Worm (Caenorhabditis elegans) whole organism, late embryonic: Measurements from ENCODE around the gene F08F8.10.
A peak's percentile ranks its signal among the peaks of the same experiment; 100 is the strongest.

ENCODE experiments used
- C08G9.2 ChIP-seq: sonication (generic microtip); optimal IDR thresholded peaks from 2 replicates; lab custom pipeline; 2016; ENCODE audit warnings: mild to moderate bottlenecking, missing genetic modification characterization, moderate library complexity, missing compliant biosample characterization
- K02D7.2 ChIP-seq: sonication (generic microtip); optimal IDR thresholded peaks from 2 replicates; lab custom pipeline; 2017; ENCODE audit warnings: mild to moderate bottlenecking, missing genetic modification characterization, missing compliant biosample characterization
- K09A11.1 ChIP-seq: sonication (generic microtip); optimal IDR thresholded peaks from 2 replicates; lab custom pipeline; 2017; ENCODE audit warnings: antibody characterized with exemption, mild to moderate bottlenecking, missing genetic modification characterization, missing compliant biosample characterization; ENCODE audit not compliant: insufficient read depth
- Y22D7AL.16 ChIP-seq: sonication (generic microtip); optimal IDR thresholded peaks from 2 replicates; lab custom pipeline; 2016; ENCODE audit warnings: missing genetic modification characterization, missing compliant biosample characterization
- ahr-1 ChIP-seq: sonication (generic microtip); optimal IDR thresholded peaks from 2 replicates; lab custom pipeline; 2016; ENCODE audit warnings: missing genetic modification characterization, missing compliant biosample characterization
- ama-1 ChIP-seq: fragments of 150-350 bp; optimal IDR thresholded peaks from 2 replicates; lab custom pipeline; 2014
- ceh-14 ChIP-seq: sonication (generic microtip); optimal IDR thresholded peaks from 2 replicates; lab custom pipeline; 2016; ENCODE audit warnings: missing genotype, missing genetic modification characterization, missing compliant biosample characterization
- ceh-18 ChIP-seq: sonication (generic microtip); optimal IDR thresholded peaks from 2 replicates; lab custom pipeline; 2016; ENCODE audit warnings: missing genetic modification characterization, missing compliant biosample characterization
- ceh-22 ChIP-seq: sonication (generic microtip); optimal IDR thresholded peaks from 2 replicates; lab custom pipeline; 2017; ENCODE audit warnings: missing biosample characterization, missing genetic modification characterization
- ceh-24 ChIP-seq: sonication (generic microtip); optimal IDR thresholded peaks from 2 replicates; lab custom pipeline; 2016; ENCODE audit warnings: mild to moderate bottlenecking, missing genetic modification characterization, missing compliant biosample characterization
- ceh-31 ChIP-seq: sonication (generic microtip); optimal IDR thresholded peaks from 2 replicates; lab custom pipeline; 2016; ENCODE audit warnings: missing genetic modification characterization, missing compliant biosample characterization
- ceh-45 ChIP-seq: fragments of 200-800 bp; sonication (Bioruptor generic); IDR thresholded peaks from 2 replicates; pipeline ENCODE4 v1.3.6; 2022; ENCODE audit warnings: missing genetic modification reagents, missing genetic modification characterization, missing compliant biosample characterization
- ceh-48 ChIP-seq: sonication (generic microtip); optimal IDR thresholded peaks from 2 replicates; lab custom pipeline; 2016; ENCODE audit warnings: missing genetic modification characterization, inconsistent platforms, missing compliant biosample characterization
- ceh-9 ChIP-seq: sonication (generic microtip); optimal IDR thresholded peaks from 2 replicates; lab custom pipeline; 2016; ENCODE audit warnings: mild to moderate bottlenecking, missing genetic modification characterization, inconsistent platforms, missing compliant biosample characterization
- che-1 ChIP-seq: sonication (generic microtip); optimal IDR thresholded peaks from 2 replicates; lab custom pipeline; 2016; ENCODE audit warnings: mild to moderate bottlenecking, missing genetic modification characterization, missing compliant biosample characterization
- elt-2 ChIP-seq: sonication (generic microtip); optimal IDR thresholded peaks from 2 replicates; lab custom pipeline; 2016; ENCODE audit warnings: missing genetic modification reagents, missing genetic modification characterization, missing compliant biosample characterization
- elt-4 ChIP-seq: sonication (generic microtip); optimal IDR thresholded peaks from 2 replicates; lab custom pipeline; 2016; ENCODE audit warnings: missing genetic modification characterization, missing compliant biosample characterization
- ets-4 ChIP-seq: sonication (generic microtip); optimal IDR thresholded peaks from 2 replicates; lab custom pipeline; 2016; ENCODE audit warnings: missing genetic modification characterization, missing compliant biosample characterization
- fkh-6 ChIP-seq: sonication (generic microtip); optimal IDR thresholded peaks from 2 replicates; lab custom pipeline; 2016; ENCODE audit warnings: missing genetic modification characterization, missing compliant biosample characterization
- hlh-13 ChIP-seq: fragments of 200-800 bp; sonication (Bioruptor generic); optimal IDR thresholded peaks from 2 replicates; lab custom pipeline; 2018; ENCODE audit warnings: mild to moderate bottlenecking, missing genetic modification characterization, missing compliant biosample characterization
- hlh-6 ChIP-seq: sonication (generic microtip); optimal IDR thresholded peaks from 2 replicates; lab custom pipeline; 2016; ENCODE audit warnings: missing genotype, missing genetic modification characterization, missing compliant biosample characterization
- hlh-8 ChIP-seq: sonication (generic microtip); optimal IDR thresholded peaks from 2 replicates; lab custom pipeline; 2016; ENCODE audit warnings: missing genotype, missing genetic modification characterization, missing compliant biosample characterization
- lim-6 ChIP-seq: sonication (generic microtip); optimal IDR thresholded peaks from 2 replicates; lab custom pipeline; 2016; ENCODE audit warnings: missing genetic modification characterization, missing compliant biosample characterization
- lin-11 ChIP-seq: fragments of 200-800 bp; sonication (Bioruptor generic); optimal IDR thresholded peaks from 2 replicates; lab custom pipeline; 2018; ENCODE audit warnings: mild to moderate bottlenecking, missing genetic modification characterization, missing compliant biosample characterization
- nfya-1 ChIP-seq: sonication (generic microtip); optimal IDR thresholded peaks from 2 replicates; lab custom pipeline; 2017; ENCODE audit warnings: missing genetic modification characterization, mild to moderate bottlenecking, missing compliant biosample characterization, antibody characterized with exemption, moderate library complexity
- npax-4 ChIP-seq: sonication (generic microtip); optimal IDR thresholded peaks from 2 replicates; lab custom pipeline; 2016; ENCODE audit warnings: missing genetic modification characterization, missing compliant biosample characterization
- odd-2 ChIP-seq: sonication (generic microtip); optimal IDR thresholded peaks from 2 replicates; lab custom pipeline; 2017; ENCODE audit warnings: antibody characterized with exemption, mild to moderate bottlenecking, missing genetic modification characterization, missing compliant biosample characterization
- pag-3 ChIP-seq: sonication (generic microtip); optimal IDR thresholded peaks from 2 replicates; lab custom pipeline; 2016; ENCODE audit warnings: missing compliant biosample characterization, missing genetic modification characterization, borderline replicate concordance
- pax-1 ChIP-seq: fragments of 150-350 bp; optimal IDR thresholded peaks from 2 replicates; lab custom pipeline; 2014; ENCODE audit warnings: missing biosample characterization, missing genetic modification characterization
- pha-2 ChIP-seq: sonication (generic microtip); optimal IDR thresholded peaks from 2 replicates; lab custom pipeline; 2017; ENCODE audit warnings: mild to moderate bottlenecking, missing genetic modification characterization, missing compliant biosample characterization
- pha-4 ChIP-seq: fragments of 150-350 bp; optimal IDR thresholded peaks from 2 replicates; lab custom pipeline; 2018; ENCODE audit warnings: missing biosample characterization, missing genetic modification reagents, missing genetic modification characterization
- pqm-1 ChIP-seq: sonication (generic microtip); optimal IDR thresholded peaks from 2 replicates; lab custom pipeline; 2016; ENCODE audit warnings: missing genetic modification characterization, missing compliant biosample characterization
- pros-1 ChIP-seq: fragments of 150-350 bp; optimal IDR thresholded peaks from 2 replicates; lab custom pipeline; 2014; ENCODE audit warnings: missing biosample characterization, missing genetic modification reagents, missing genetic modification characterization
- ref-2 ChIP-seq: sonication (generic microtip); optimal IDR thresholded peaks from 2 replicates; lab custom pipeline; 2016; ENCODE audit warnings: missing genetic modification characterization, missing compliant biosample characterization
- rnt-1 ChIP-seq: sonication (generic microtip); optimal IDR thresholded peaks from 2 replicates; lab custom pipeline; 2016; ENCODE audit warnings: missing genetic modification characterization, missing compliant biosample characterization
- sox-4 ChIP-seq: sonication (generic microtip); optimal IDR thresholded peaks from 2 replicates; lab custom pipeline; 2017; ENCODE audit warnings: mild to moderate bottlenecking, missing genetic modification characterization, inconsistent platforms, missing compliant biosample characterization
- syd-9 ChIP-seq: sonication (generic microtip); optimal IDR thresholded peaks from 2 replicates; lab custom pipeline; 2016; ENCODE audit warnings: mild to moderate bottlenecking, missing genetic modification characterization, moderate library complexity, missing compliant biosample characterization
- tbx-2 ChIP-seq: sonication (generic microtip); optimal IDR thresholded peaks from 2 replicates; lab custom pipeline; 2016; ENCODE audit warnings: missing genetic modification characterization, missing compliant biosample characterization
- unc-42 ChIP-seq: sonication (generic microtip); optimal IDR thresholded peaks from 2 replicates; lab custom pipeline; 2016; ENCODE audit warnings: missing genotype, missing genetic modification characterization, missing compliant biosample characterization
- zip-5 ChIP-seq: sonication (generic microtip); optimal IDR thresholded peaks from 2 replicates; lab custom pipeline; 2016; ENCODE audit warnings: missing genetic modification characterization, missing compliant biosample characterization
- ztf-16 ChIP-seq: sonication (generic microtip); optimal IDR thresholded peaks from 2 replicates; lab custom pipeline; 2017; ENCODE audit warnings: missing genetic modification characterization, missing compliant biosample characterization

F08F8.10 gene

DNA sequence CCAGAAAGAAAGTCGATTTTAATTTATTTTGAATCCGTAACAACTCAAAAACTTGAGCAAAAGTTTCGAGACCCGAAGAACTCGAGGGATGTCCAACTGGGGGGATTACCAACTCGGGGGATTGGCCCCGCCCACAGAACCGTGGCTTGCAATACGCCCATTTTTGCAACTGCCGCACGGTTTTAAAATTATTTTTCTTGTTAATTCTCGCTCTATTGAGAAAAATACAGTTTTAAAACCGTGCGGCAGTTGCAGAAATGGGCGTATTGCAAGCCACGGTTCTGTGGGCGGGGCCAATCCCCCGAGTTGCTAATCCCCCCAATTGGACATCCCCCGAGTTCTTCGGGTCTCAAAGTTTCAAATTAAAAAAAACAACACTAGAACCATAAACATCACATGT lies 29.3 kb upstream of the F08F8.10 start:
- peak; percentile 27 for TF ChIP-seq tbx-2 (tag; lab: Kevin White, UChicago)

DNA sequence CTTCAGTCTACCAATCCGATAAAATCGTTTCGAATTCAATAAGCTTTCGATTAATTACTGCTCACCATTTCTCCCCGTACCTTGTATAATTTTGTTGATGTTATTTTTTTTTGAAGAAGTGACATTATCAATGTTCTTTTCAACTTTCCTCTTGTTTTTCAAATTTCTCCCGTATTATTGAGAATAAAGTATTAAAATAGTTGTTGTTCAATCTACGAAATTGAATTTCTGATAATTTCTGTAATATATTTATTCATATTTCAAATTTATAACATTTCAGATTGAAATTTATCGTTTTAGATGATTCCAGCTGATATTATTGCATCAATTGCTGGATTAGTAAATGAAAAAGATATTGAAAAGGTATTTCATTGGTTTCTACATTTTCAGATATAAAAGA lies 28.7 kb upstream of the F08F8.10 start, which contains the start of gene trd-1:
Gene trd-1 (plus strand): TSS at position 301 of the 400 bp plus-strand sequence.
- no peak for TF ChIP-seq pag-3 (tag; lab: Kevin White, UChicago)

- TF ChIP-seq C08G9.2 (tag; lab: Kevin White, UChicago), result no peak
- TF ChIP-seq hlh-6 (tag; lab: Kevin White, UChicago), result no peak
- TF ChIP-seq lim-6 (tag; lab: Kevin White, UChicago), result no peak
- TF ChIP-seq elt-2 (tag; lab: Kevin White, UChicago), result no peak
- no peak for TF ChIP-seq ceh-45 (GFP tag; lab: Robert Waterston, UW)
- no peak for TF ChIP-seq ceh-48 (tag; lab: Kevin White, UChicago)
- TF ChIP-seq syd-9, result no peak
- no peak for TF ChIP-seq che-1 (tag; lab: Kevin White, UChicago)
- TF ChIP-seq ceh-22 (tag; lab: Kevin White, UChicago), result no peak
- no peak for TF ChIP-seq K09A11.1 (tag; lab: Kevin White, UChicago)
- TF ChIP-seq tbx-2 (tag; lab: Kevin White, UChicago), result no peak
- no peak for TF ChIP-seq ahr-1
- no peak for TF ChIP-seq Y22D7AL.16 (tag; lab: Kevin White, UChicago)
- TF ChIP-seq pha-4 (tag; lab: Kevin White, UChicago), result no peak
- TF ChIP-seq pros-1 (tag; lab: Kevin White, UChicago), result no peak
Measured at ce11 chrIII:7383733-7384132, 26.5 kb upstream of the F08F8.10 start, which contains the start of gene tbp-1. Gene tbp-1, plus strand, starts transcription at chrIII:7384033.

ce11 chrIII:7381546-7382171 lies 24.5 kb upstream of the F08F8.10 start, which contains the start of the genes hmg-4 and T20B12.3:
Gene hmg-4, minus strand, starts transcription at chrIII:7381596.
Gene T20B12.3, plus strand, starts transcription at chrIII:7382115.
- peak; percentile 38 for TF ChIP-seq ceh-31 (tag; lab: Kevin White, UChicago)
- TF ChIP-seq syd-9, result no peak
- peak; percentile 44 for TF ChIP-seq nfya-1 (tag; lab: Kevin White, UChicago)
- peak; percentile 16 for TF ChIP-seq unc-42 (tag; lab: Kevin White, UChicago)
- TF ChIP-seq, all 69 proteins: peak for 3

ce11 chrIII:7380120-7380519 lies 22.9 kb upstream of the F08F8.10 start:
- TF ChIP-seq sox-4 (tag; lab: Kevin White, UChicago) (no peak), ref-2 (tag; lab: Kevin White, UChicago) (no peak), nfya-1 (tag; lab: Kevin White, UChicago) (no peak), hlh-6 (tag; lab: Kevin White, UChicago) (no peak), ceh-14 (tag; lab: Kevin White, UChicago) (no peak), pha-4 (tag; lab: Kevin White, UChicago) (no peak), rnt-1 (tag; lab: Kevin White, UChicago) (no peak), ceh-18 (tag; lab: Kevin White, UChicago) (no peak), hlh-13 (no peak), lin-11 (tag; lab: Kevin White, UChicago) (no peak), pax-1 (tag; lab: Kevin White, UChicago) (no peak), ceh-9 (tag; lab: Kevin White, UChicago) (no peak), ceh-48 (tag; lab: Kevin White, UChicago) (no peak), che-1 (tag; lab: Kevin White, UChicago) (no peak), pros-1 (tag; lab: Kevin White, UChicago) (no peak)
- TF ChIP-seq, all 69 proteins: peak for 0

ce11 chrIII:7378945-7379344 lies 21.8 kb upstream of the F08F8.10 start, which contains the start of gene T20B12.7:
Gene T20B12.7, minus strand, starts transcription at chrIII:7379045.
- TF ChIP-seq ets-4, result no peak
- TF ChIP-seq pqm-1, result no peak
- no peak for TF ChIP-seq hlh-8 (tag; lab: Kevin White, UChicago)
- no peak for TF ChIP-seq pha-2 (tag; lab: Kevin White, UChicago)
- no peak for TF ChIP-seq K09A11.1 (tag; lab: Kevin White, UChicago)
- TF ChIP-seq lin-11 (tag; lab: Kevin White, UChicago), result no peak
- TF ChIP-seq ama-1, result no peak
- TF ChIP-seq fkh-6 (tag; lab: Kevin White, UChicago), result no peak
- no peak for TF ChIP-seq elt-4 (tag; lab: Kevin White, UChicago)
- TF ChIP-seq ztf-16, result no peak
- no peak for TF ChIP-seq npax-4 (tag; lab: Kevin White, UChicago)
- TF ChIP-seq K02D7.2 (tag; lab: Kevin White, UChicago), result no peak
- TF ChIP-seq pha-4 (tag; lab: Kevin White, UChicago), result no peak
- no peak for TF ChIP-seq ceh-24 (tag; lab: Kevin White, UChicago)
- TF ChIP-seq odd-2 (tag; lab: Kevin White, UChicago), result no peak
- TF ChIP-seq rnt-1 (tag; lab: Kevin White, UChicago), result no peak
- TF ChIP-seq hlh-6 (tag; lab: Kevin White, UChicago), result no peak
- no peak for TF ChIP-seq zip-5
